Fruit fly (Drosophila melanogaster) whole organism: ENCODE results near the gene Oamb.

Source experiments
- CG8478 ChIP-seq: fragments of >200 bp; optimal IDR thresholded peaks from 2 replicates; lab custom pipeline; 2018; ENCODE audit warnings: inconsistent platforms
- Dll ChIP-seq: fragments of >200 bp; optimal IDR thresholded peaks from 2 replicates; lab custom pipeline; 2017
- EcR ChIP-seq, 2 experiments: fragments of >200 bp; optimal IDR thresholded peaks; 2 replicates each; lab custom pipeline; 2017; ENCODE audit warnings: missing biosample characterization in 2 of 2, missing genetic modification characterization in 2 of 2, missing genetic modification reagents in 2 of 2
- pan ChIP-seq: fragments of >200 bp; optimal IDR thresholded peaks from 2 replicates; lab custom pipeline; 2017
- psq ChIP-seq: fragments of >200 bp; optimal IDR thresholded peaks from 2 replicates; lab custom pipeline; 2017
- usp ChIP-seq: fragments of >200 bp; optimal IDR thresholded peaks from 2 replicates; lab custom pipeline; 2017; ENCODE audit warnings: missing biosample characterization, missing genetic modification characterization, mixed read lengths

Oamb gene

DNA sequence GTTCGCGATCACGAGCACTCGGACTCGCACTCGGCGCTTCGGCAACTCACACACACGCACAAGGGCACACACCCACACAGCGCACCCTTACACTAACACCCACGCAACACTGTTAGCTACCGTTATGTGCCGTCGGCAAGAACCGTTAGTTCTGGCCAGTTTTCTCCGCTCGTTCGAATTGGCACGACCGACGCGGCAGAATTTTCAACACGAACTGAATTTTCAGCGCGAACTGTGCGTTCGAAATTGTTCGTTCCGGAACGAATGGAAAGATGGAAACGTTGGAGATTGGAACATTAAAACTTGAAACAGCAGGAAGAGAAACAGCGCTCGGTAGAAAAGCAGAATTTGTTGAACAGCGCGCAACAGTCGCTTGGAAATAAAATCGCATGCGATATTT lies at the start of gene Oamb:
TSS of gene Oamb (minus strand) at position 218 of the 400 bp plus-strand sequence.
- TF ChIP-seq CG8478 (lab: Kevin White, UChicago) (no peak), EcR (GFP tag; optimal IDR thresholded peaks at IDR 0.05; lab: Kevin White, UChicago) (no peak), pan (lab: Kevin White, UChicago) (no peak), Dll (lab: Kevin White, UChicago) (no peak), usp (GFP tag; lab: Kevin White, UChicago) (no peak), psq (lab: Kevin White, UChicago) (no peak)

DNA sequence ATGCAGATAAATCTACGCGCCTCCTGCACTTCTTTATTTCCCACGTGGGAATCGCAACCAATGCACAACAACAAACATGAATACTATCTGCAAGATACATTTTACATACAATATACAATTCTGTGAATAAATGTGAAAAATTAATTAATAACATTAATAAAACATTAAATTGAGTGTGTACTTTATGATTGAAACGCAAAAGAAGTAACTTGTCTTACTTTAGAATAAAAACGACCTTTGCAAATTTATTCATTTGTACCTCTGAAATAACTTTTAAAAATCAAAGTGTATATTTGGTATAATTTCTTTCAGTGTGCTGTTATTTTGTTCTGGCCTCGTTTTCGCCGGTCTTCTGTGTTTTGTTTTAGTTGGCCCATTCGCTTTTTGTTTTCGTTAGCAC lies 49.7 kb upstream of the Oamb start:
- TF ChIP-seq pan (lab: Kevin White, UChicago) (no peak), CG8478 (lab: Kevin White, UChicago) (no peak), psq (lab: Kevin White, UChicago) (no peak), EcR (GFP tag; optimal IDR thresholded peaks at IDR 0.05; lab: Kevin White, UChicago) (no peak), usp (GFP tag; lab: Kevin White, UChicago) (no peak), Dll (lab: Kevin White, UChicago) (no peak)

DNA sequence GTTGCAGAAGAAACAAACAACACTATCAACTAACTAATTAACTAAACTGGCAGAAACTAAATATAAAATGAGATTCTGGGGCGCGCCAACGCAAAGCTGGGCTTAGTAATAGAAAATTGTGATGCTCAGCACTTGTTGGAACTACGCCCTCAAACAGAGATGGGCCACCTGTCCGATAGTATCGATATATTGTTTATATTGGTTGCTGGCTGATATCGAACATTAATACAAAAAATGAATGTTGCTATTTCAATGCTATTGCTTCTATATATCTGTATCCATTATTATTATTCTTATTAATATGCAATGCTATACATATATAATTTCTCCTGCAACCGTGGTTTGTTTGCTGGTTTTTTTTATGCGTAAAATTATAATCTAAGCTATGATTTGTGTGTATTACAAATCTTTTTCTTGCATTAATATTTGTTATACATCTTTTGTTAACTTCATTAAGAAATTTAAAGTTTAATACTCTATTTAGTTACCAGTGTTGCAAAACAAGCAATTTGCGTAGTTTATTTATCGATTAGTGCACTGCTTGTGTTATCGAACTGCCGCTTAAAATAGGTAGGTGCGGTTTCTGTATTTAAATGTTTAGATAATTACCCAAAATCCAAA lies 47.9 kb upstream of the Oamb start, which contains the start of gene CG31195:
TSS of gene CG31195 (minus strand) at position 195 of the 621 bp plus-strand sequence.
- TF ChIP-seq psq (lab: Kevin White, UChicago), result no peak
- TF ChIP-seq CG8478 (lab: Kevin White, UChicago), result no peak
- TF ChIP-seq EcR (GFP tag; optimal IDR thresholded peaks at IDR 0.05; lab: Kevin White, UChicago), result no peak
- no peak for TF ChIP-seq usp (GFP tag; lab: Kevin White, UChicago)

- no peak for TF ChIP-seq psq (lab: Kevin White, UChicago)
- TF ChIP-seq pan (lab: Kevin White, UChicago), result no peak
- no peak for TF ChIP-seq usp (GFP tag; lab: Kevin White, UChicago)
- no peak for TF ChIP-seq CG8478 (lab: Kevin White, UChicago)
- no peak for TF ChIP-seq EcR (GFP tag; optimal IDR thresholded peaks at IDR 0.05; lab: Kevin White, UChicago)
- no peak for TF ChIP-seq Dll (lab: Kevin White, UChicago)
These were observed 42.1 kb upstream of the Oamb start, which contains the start of gene Syp for dm6 chr3R:20756429-20756828. Gene Syp, plus strand, starts transcription at chr3R:20756729.

DNA sequence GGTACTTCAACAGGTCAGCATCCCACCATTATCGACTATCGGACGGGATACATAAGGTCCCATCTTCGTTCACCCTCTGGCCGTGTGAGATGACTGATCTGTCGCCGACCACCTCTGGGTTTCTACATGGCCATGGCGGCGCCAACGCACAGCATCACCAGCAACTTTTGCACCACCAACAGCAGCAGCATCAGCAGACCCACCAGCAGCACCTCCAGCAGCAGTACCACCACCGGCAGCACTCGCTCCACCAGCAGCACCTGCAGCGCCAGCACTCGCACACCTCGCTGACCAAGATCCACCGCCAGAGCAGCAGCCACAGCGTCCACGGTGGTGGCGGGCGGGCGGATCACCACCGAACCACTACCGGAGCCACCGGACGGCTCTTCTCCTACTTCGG lies 40.6 kb upstream of the Oamb start:
- TF ChIP-seq usp (GFP tag; lab: Kevin White, UChicago), result no peak
- TF ChIP-seq Dll (lab: Kevin White, UChicago), result no peak
- TF ChIP-seq psq (lab: Kevin White, UChicago), result no peak
- TF ChIP-seq pan (lab: Kevin White, UChicago), result no peak
- no peak for TF ChIP-seq EcR (GFP tag; optimal IDR thresholded peaks at IDR 0.05; lab: Kevin White, UChicago)
- TF ChIP-seq CG8478 (lab: Kevin White, UChicago), result no peak

dm6 chr3R:20749536-20749935 lies 35.2 kb upstream of the Oamb start:
- no peak for TF ChIP-seq CG8478 (lab: Kevin White, UChicago)
- no peak for TF ChIP-seq usp (GFP tag; lab: Kevin White, UChicago)
- TF ChIP-seq psq (lab: Kevin White, UChicago), result no peak
- TF ChIP-seq EcR (GFP tag; optimal IDR thresholded peaks at IDR 0.05; lab: Kevin White, UChicago), result no peak
- no peak for TF ChIP-seq pan (lab: Kevin White, UChicago)
- TF ChIP-seq Dll (lab: Kevin White, UChicago), result no peak

dm6 chr3R:20748974-20749373 lies 34.6 kb upstream of the Oamb start, which contains the start of gene Prosalpha4T1:
Gene Prosalpha4T1, minus strand, starts transcription at chr3R:20749074.
- TF ChIP-seq EcR (GFP tag; optimal IDR thresholded peaks at IDR 0.05; lab: Kevin White, UChicago) (no peak), psq (lab: Kevin White, UChicago) (no peak), pan (lab: Kevin White, UChicago) (no peak), usp (GFP tag; lab: Kevin White, UChicago) (no peak), CG8478 (lab: Kevin White, UChicago) (no peak), Dll (lab: Kevin White, UChicago) (no peak)

DNA sequence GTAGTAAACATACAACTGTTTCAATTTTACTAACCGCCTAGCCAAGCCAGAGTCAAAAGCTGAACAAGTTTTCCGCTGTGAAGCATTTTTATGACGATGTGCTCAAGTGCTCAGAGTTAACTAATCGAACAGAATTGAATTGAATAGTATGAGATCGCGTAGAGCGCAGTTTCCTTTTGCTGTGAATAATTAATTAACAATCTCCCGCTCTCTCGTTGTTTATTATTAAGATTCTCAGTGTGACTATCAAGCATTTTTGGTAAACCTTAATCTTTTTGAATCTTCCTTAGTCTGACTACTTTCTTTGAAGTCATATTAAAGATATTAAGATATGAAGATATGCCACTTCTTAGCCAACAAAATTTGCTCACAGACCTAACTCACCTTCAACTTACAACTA lies 30.9 kb upstream of the Oamb start, which contains the start of gene CG31200:
TSS of gene CG31200 (minus strand) at position 101 of the 400 bp plus-strand sequence.
- TF ChIP-seq psq (lab: Kevin White, UChicago), result no peak
- TF ChIP-seq EcR (GFP tag; optimal IDR thresholded peaks at IDR 0.05; lab: Kevin White, UChicago), result no peak
- no peak for TF ChIP-seq usp (GFP tag; lab: Kevin White, UChicago)
- no peak for TF ChIP-seq pan (lab: Kevin White, UChicago)
- no peak for TF ChIP-seq CG8478 (lab: Kevin White, UChicago)
- no peak for TF ChIP-seq Dll (lab: Kevin White, UChicago)

- TF ChIP-seq CG8478 (lab: Kevin White, UChicago) (no peak), Dll (lab: Kevin White, UChicago) (no peak), EcR (GFP tag; optimal IDR thresholded peaks at IDR 0.05; lab: Kevin White, UChicago) (no peak), usp (GFP tag; lab: Kevin White, UChicago) (no peak), pan (lab: Kevin White, UChicago) (no peak), psq (lab: Kevin White, UChicago) (no peak)
These were observed 29.4 kb upstream of the Oamb start, which contains the start of gene CG31199 for dm6 chr3R:20743769-20744168. Gene CG31199, minus strand, starts transcription at chr3R:20743869.

dm6 chr3R:20739971-20740370 lies 25.6 kb upstream of the Oamb start, which contains the start of gene CG42322:
Gene CG42322, plus strand, starts transcription at chr3R:20740108.
- TF ChIP-seq pan (lab: Kevin White, UChicago), result no peak
- TF ChIP-seq CG8478 (lab: Kevin White, UChicago), result no peak
- no peak for TF ChIP-seq usp (GFP tag; lab: Kevin White, UChicago)
- no peak for TF ChIP-seq Dll (lab: Kevin White, UChicago)
- no peak for TF ChIP-seq psq (lab: Kevin White, UChicago)
- no peak for TF ChIP-seq EcR (GFP tag; optimal IDR thresholded peaks at IDR 0.05; lab: Kevin White, UChicago)

DNA sequence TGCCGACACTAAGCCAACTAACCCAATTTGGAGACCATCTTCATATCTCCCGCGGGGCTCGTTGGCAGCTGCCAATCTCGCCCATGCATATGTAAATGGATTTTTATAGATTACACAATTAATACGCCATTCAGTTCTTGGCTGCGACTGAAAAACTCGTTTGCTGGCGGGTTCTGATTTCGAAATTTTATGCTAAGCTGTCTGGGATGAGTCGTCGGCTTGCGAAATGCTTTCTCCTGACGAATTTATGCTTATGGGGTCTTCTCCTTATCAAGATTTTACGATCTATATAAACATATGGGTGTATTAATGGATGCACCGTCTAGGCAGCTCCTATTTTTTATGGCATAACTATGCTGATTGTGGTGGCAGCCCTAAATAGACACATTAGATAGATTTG lies 24.6 kb upstream of the Oamb start, which contains the start of gene CG17267:
TSS of gene CG17267 (minus strand) at position 101 of the 400 bp plus-strand sequence.
- TF ChIP-seq CG8478 (lab: Kevin White, UChicago) (no peak), psq (lab: Kevin White, UChicago) (no peak), EcR (GFP tag; optimal IDR thresholded peaks at IDR 0.05; lab: Kevin White, UChicago) (no peak), pan (lab: Kevin White, UChicago) (no peak), usp (GFP tag; lab: Kevin White, UChicago) (no peak), Dll (lab: Kevin White, UChicago) (no peak)
